Worm (Caenorhabditis elegans) whole organism, L4 larva: Measurements from ENCODE around the gene dgn-2.

Experiments
- F26F4.8 ChIP-seq: fragments of 200-800 bp; sonication (Bioruptor generic); conservative IDR thresholded peaks from 2 replicates; pipeline ENCODE4 v1.3.6; 2022; ENCODE audit warnings: missing genetic modification characterization, missing compliant biosample characterization
- Y5F2A.4 ChIP-seq: fragments of 200-800 bp; sonication (Bioruptor generic); optimal IDR thresholded peaks from 2 replicates; lab custom pipeline; 2018; ENCODE audit warnings: mild to moderate bottlenecking, missing genetic modification characterization, missing compliant biosample characterization
- ama-1 ChIP-seq: fragments of 150-350 bp; optimal IDR thresholded peaks from 2 replicates; lab custom pipeline; 2014; ENCODE audit warnings: inconsistent platforms, mixed read lengths
- lin-39 ChIP-seq: fragments of 150-350 bp; optimal IDR thresholded peaks from 2 replicates; lab custom pipeline; 2014; ENCODE audit warnings: missing biosample characterization, missing genetic modification reagents, missing genetic modification characterization
- lsy-2 ChIP-seq, 2 experiments: fragments of 150-350 bp in 1 of 2; sonication (generic microtip) in 1 of 2; optimal IDR thresholded peaks; 2 replicates each; lab custom pipeline; 2014 to 2017; ENCODE audit warnings: missing biosample characterization in 2 of 2, missing genetic modification characterization in 2 of 2
- nhr-48 ChIP-seq: sonication (generic microtip); optimal IDR thresholded peaks from 2 replicates; lab custom pipeline; 2016; ENCODE audit warnings: mild to moderate bottlenecking, missing genetic modification characterization, missing compliant biosample characterization
- pha-4 ChIP-seq, 2 experiments: fragments of 150-350 bp in 1 of 2; fragments of 200-800 bp in 1 of 2; sonication (Bioruptor generic) in 1 of 2; IDR thresholded peaks in 1 of 2; optimal IDR thresholded peaks in 1 of 2; 2 replicates each; pipeline versions ENCODE4 v1.3.6 to Lab custom; 2014 to 2022; ENCODE audit warnings: missing genetic modification characterization in 2 of 2, missing genetic modification reagents in 2 of 2, missing biosample characterization in 1 of 2, missing compliant biosample characterization in 1 of 2
- pqm-1 ChIP-seq: sonication (generic microtip); optimal IDR thresholded peaks from 2 replicates; lab custom pipeline; 2017; ENCODE audit warnings: missing biosample characterization, missing genetic modification characterization
- sdz-12 ChIP-seq: fragments of 200-800 bp; sonication (Bioruptor generic); optimal IDR thresholded peaks from 2 replicates; lab custom pipeline; 2018; ENCODE audit warnings: mild to moderate bottlenecking, missing genetic modification characterization, missing compliant biosample characterization
- skn-1 ChIP-seq: fragments of 150-350 bp; optimal IDR thresholded peaks from 2 replicates; lab custom pipeline; 2014; ENCODE audit warnings: missing biosample characterization, missing genetic modification characterization
- snpc-4 ChIP-seq: fragments of 150-350 bp; optimal IDR thresholded peaks from 2 replicates; lab custom pipeline; 2014; ENCODE audit warnings: missing biosample characterization, missing genetic modification characterization

DNA sequence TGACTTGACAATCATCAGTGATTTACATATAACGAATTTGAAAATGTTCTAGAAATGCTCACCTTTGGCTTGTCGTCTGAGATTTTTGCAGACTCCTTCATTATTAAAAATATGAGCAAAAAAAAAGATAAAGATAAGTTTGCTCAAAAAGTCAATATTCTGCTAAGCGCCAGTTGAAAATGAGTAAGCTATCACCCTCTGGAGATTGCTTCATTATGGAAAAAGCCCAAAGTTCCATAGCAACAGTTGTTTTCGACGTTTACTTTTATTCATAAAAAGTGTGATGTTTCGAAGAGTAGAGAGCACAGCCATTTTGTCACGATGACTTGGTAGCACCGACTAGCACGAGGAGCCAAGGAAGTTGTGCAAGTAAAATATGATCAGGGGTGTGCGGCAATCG, 9.0 kb downstream of the dgn-2 start, which contains the start of gene F56C3.3:
- TF ChIP-seq skn-1 (tag; lab: Kevin White, UChicago) (no peak), pha-4 (GFP tag; IDR thresholded peaks at IDR 0.05; lab: Robert Waterston, UW) (no peak), pha-4 (tag; optimal IDR thresholded peaks at IDR 0.05; lab: Kevin White, UChicago) (no peak), nhr-48 (no peak), ama-1 (lab: Kevin White, UChicago) (no peak), lsy-2 (tag; optimal IDR thresholded peaks at IDR 0.05; lab: Kevin White, UChicago) (no peak), lin-39 (tag; lab: Kevin White, UChicago) (no peak), pqm-1 (no peak), sdz-12 (GFP tag; lab: Kevin White, UChicago) (no peak), F26F4.8 (GFP tag; lab: Robert Waterston, UW) (no peak), Y5F2A.4 (GFP tag; lab: Kevin White, UChicago) (no peak), snpc-4 (tag; lab: Kevin White, UChicago) (no peak)
